Worm (Caenorhabditis elegans): ENCODE results near the gene iglr-2.

DNA sequence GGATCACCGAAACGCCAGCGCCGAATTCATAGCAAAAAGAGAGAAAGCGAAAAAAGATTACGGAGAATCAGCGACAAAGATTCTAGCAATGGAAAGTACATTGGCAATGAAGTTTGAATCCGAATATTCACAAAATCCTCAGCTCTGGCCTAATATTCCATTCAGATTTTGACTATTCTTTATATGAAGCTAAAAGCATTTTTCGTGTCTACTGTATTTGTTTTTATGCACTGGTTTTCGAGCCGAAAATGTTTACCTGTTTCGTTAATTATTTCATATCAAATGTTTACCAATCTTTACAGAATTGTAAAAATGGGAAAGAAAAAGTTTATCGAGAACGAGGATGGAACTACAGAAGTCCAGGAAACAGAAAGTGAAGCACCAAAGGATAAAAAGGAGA lies 22.9 kb downstream of the iglr-2 start, which contains the start of gene F10E9.4:
- TF ChIP-seq ceh-31 (tag; optimal IDR thresholded peaks at IDR 0.05) (no peak), ama-1 (optimal IDR thresholded peaks at IDR 0.05) (no peak), che-1 (tag; optimal IDR thresholded peaks at IDR 0.05) (no peak), dve-1 (tag; optimal IDR thresholded peaks at IDR 0.05) (no peak), nhr-11 (tag; optimal IDR thresholded peaks at IDR 0.05) (no peak), tbx-2 (tag; optimal IDR thresholded peaks at IDR 0.05) (no peak), elt-2 (tag; optimal IDR thresholded peaks at IDR 0.05) (no peak), unc-86 (tag; optimal IDR thresholded peaks at IDR 0.05) (no peak), unc-42 (tag; optimal IDR thresholded peaks at IDR 0.05) (no peak), fax-1 (tag; optimal IDR thresholded peaks at IDR 0.05) (no peak), ceh-34 (tag; optimal IDR thresholded peaks at IDR 0.05) (no peak)
